Fruit fly (Drosophila melanogaster): Measurements from ENCODE around the gene CG33310.

The CG33310 gene

DNA sequence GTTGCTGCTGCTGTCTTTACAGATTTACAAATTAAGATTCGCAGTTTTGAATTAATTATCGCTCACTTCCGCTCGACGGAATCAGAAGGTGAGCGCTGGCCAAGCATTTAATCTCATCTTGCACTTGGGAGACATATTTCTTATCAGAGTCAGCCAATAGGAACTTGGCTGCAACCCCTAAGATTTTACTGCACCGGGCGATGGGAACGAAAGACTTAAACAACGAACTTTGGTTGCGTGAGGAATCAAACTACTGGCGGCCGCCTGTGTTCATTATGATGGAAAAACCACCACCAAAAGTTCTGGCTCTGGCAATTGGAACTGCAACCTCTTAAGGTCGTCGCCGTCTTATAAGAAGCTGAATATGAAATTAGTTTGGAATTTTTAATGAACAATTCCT is 17.0 kb downstream of the CG33310 start:
- TF ChIP-seq CG6792 (GFP tag; optimal IDR thresholded peaks at IDR 0.05) (no peak), CG31627 (GFP tag; optimal IDR thresholded peaks at IDR 0.05) (no peak)

dm6 chr2L:15052805-15053388 is 26.2 kb downstream of the CG33310 start:
- TF ChIP-seq Eip75B (GFP tag; optimal IDR thresholded peaks at IDR 0.05): no peak
- TF ChIP-seq CG7368 (GFP tag; optimal IDR thresholded peaks at IDR 0.05): no peak
- TF ChIP-seq dsx (GFP tag; optimal IDR thresholded peaks at IDR 0.05; ENCODE audit: poor library complexity, severe bottlenecking): no peak
- peak; percentile 18 for TF ChIP-seq Lpt (GFP tag; optimal IDR thresholded peaks at IDR 0.05)
- peak; percentile 49 for TF ChIP-seq CG10631 (GFP tag; optimal IDR thresholded peaks at IDR 0.05)
- no peak for TF ChIP-seq CG8632 (GFP tag; optimal IDR thresholded peaks at IDR 0.05)
- TF ChIP-seq CG6276 (GFP tag; optimal IDR thresholded peaks at IDR 0.05): no peak
- no peak for TF ChIP-seq CG11762 (GFP tag; optimal IDR thresholded peaks at IDR 0.05; ENCODE audit: insufficient read depth)
- no peak for TF ChIP-seq CG34406 (GFP tag; optimal IDR thresholded peaks at IDR 0.05)
- no peak for TF ChIP-seq Ets21C (GFP tag; optimal IDR thresholded peaks at IDR 0.05)
- TF ChIP-seq CG8119 (GFP tag; IDR thresholded peaks at IDR 0.05): peak; percentile 31; the same call in 1 of the 3 replicates
- no peak for TF ChIP-seq acj6 (GFP tag; optimal IDR thresholded peaks at IDR 0.05)
- no peak for TF ChIP-seq eg (GFP tag; IDR thresholded peaks at IDR 0.05)
- TF ChIP-seq CG31627 (GFP tag; optimal IDR thresholded peaks at IDR 0.05): no peak

DNA sequence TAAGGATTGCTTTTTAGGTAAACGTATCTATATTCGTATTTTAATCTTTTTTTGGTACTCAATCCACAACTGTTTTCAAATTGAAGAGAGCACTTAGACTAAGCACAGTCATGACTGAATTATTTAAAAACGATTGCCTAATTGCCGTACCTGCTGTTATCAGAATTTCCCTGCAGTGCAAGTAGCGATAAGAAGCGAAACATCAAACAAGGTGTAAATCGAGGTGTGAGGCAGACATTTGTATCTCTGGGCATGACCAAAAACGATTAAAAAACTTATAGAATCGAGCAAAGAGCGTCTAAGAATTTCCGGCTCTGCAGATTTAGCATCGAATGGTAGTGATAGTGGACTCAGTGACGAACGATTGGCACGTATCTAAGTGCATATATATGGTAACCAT is 28.4 kb downstream of the CG33310 start:
- TF ChIP-seq topi (GFP tag; optimal IDR thresholded peaks at IDR 0.05): no peak
- TF ChIP-seq esn (GFP tag; optimal IDR thresholded peaks at IDR 0.05): no peak
- TF ChIP-seq Sox15 (GFP tag; optimal IDR thresholded peaks at IDR 0.05): no peak
- no peak for TF ChIP-seq spab (GFP tag; optimal IDR thresholded peaks at IDR 0.05)
- no peak for TF ChIP-seq CG11902 (GFP tag; optimal IDR thresholded peaks at IDR 0.05)
- no peak for TF ChIP-seq pdm3 (GFP tag; optimal IDR thresholded peaks at IDR 0.05)
- TF ChIP-seq Gug (GFP tag; IDR thresholded peaks at IDR 0.05): no peak
- TF ChIP-seq Lpt (GFP tag; optimal IDR thresholded peaks at IDR 0.05): no peak
- no peak for TF ChIP-seq CG9139 (GFP tag; optimal IDR thresholded peaks at IDR 0.05)
- TF ChIP-seq eg (GFP tag; IDR thresholded peaks at IDR 0.05): no peak
- no peak for TF ChIP-seq Hr4 (GFP tag; optimal IDR thresholded peaks at IDR 0.05)
- TF ChIP-seq CG11762 (GFP tag; optimal IDR thresholded peaks at IDR 0.05; ENCODE audit: insufficient read depth): no peak
- no peak for TF ChIP-seq CG34406 (GFP tag; optimal IDR thresholded peaks at IDR 0.05)
- TF ChIP-seq CG6792 (GFP tag; optimal IDR thresholded peaks at IDR 0.05): no peak

DNA sequence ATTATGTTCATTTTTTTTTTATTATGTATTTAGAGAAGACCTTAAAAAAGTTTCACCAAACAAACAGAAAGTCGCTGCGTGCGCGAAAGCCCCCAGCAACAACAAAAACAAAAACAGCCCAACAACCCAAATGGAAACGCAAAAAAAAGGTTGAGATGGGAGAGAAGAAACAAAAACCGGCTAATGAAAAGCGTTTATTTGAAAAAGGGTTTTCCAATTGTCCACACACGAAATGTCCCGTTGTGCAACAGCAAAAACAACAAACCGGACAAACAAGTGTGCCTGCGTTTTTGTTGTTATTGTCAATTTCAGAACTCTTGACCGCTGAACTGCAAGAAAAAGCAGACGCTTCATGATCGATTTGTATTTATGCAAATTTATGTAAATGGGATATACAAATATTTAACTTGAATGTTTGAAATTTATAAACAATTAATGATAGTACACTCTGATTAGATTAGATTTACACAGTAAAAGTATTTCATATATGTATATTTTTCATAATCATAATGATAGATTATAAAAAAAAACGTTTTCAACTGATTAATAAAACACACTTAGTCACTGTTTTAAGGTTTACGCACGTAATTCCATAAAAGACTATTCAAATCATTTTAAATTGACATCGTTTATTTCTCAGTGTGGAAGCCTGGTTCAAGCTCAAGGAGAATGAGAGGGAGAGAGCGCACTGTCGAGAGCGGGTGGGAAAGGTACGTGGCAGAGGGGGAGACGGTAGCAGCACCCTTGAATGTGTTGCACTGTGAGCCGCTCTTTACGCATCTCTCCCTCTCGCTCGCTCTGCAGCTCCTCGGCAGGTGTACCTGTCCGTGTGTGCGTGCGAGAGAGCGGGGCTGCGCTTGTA is 29.9 kb downstream of the CG33310 start:
- peak; percentile 19 for TF ChIP-seq fkh (GFP tag; optimal IDR thresholded peaks at IDR 0.05)
- peak; percentile 89; the same call in 2 of the 3 replicates for TF ChIP-seq CG6163 (GFP tag; IDR thresholded peaks at IDR 0.05)
- TF ChIP-seq Gug (GFP tag; IDR thresholded peaks at IDR 0.05): peak; percentile 80
- peak; percentile 78 for TF ChIP-seq pdm3 (GFP tag; optimal IDR thresholded peaks at IDR 0.05)
- peak; percentile 67 for TF ChIP-seq Eip93F (GFP tag; optimal IDR thresholded peaks at IDR 0.05)
- peak; percentile 91 for TF ChIP-seq CG3919 (GFP tag; optimal IDR thresholded peaks at IDR 0.05)
- TF ChIP-seq topi (GFP tag; optimal IDR thresholded peaks at IDR 0.05): peak; percentile 81
- TF ChIP-seq CG6808 (GFP tag; optimal IDR thresholded peaks at IDR 0.05): peak; percentile 90
- TF ChIP-seq Ets96B (tag; optimal IDR thresholded peaks at IDR 0.05): peak; percentile 84
- TF ChIP-seq CG32006 (GFP tag; optimal IDR thresholded peaks at IDR 0.05): peak; percentile 91
- peak; percentile 71 for TF ChIP-seq Sox14 (GFP tag; optimal IDR thresholded peaks at IDR 0.05)
- peak; percentile 73 for TF ChIP-seq CG9139 (GFP tag; optimal IDR thresholded peaks at IDR 0.05)
- TF ChIP-seq Hr4 (GFP tag; optimal IDR thresholded peaks at IDR 0.05): peak; percentile 83
- TF ChIP-seq esn (GFP tag; optimal IDR thresholded peaks at IDR 0.05): peak; percentile 90
- TF ChIP-seq acj6 (GFP tag; optimal IDR thresholded peaks at IDR 0.05): peak; percentile 88
- peak; percentile 94 for TF ChIP-seq CG8119 (GFP tag; IDR thresholded peaks at IDR 0.05)
- TF ChIP-seq eg (GFP tag; IDR thresholded peaks at IDR 0.05): peak; percentile 90; the same call in 2 of the 3 replicates
- TF ChIP-seq Met (GFP tag; optimal IDR thresholded peaks at IDR 0.05): peak; percentile 84
- TF ChIP-seq CG3032 (tag; optimal IDR thresholded peaks at IDR 0.05): peak; percentile 87
- peak; percentile 69 for TF ChIP-seq Sox15 (GFP tag; optimal IDR thresholded peaks at IDR 0.05)
- peak; percentile 67 for TF ChIP-seq CG6854 (GFP tag; optimal IDR thresholded peaks at IDR 0.05)
- peak; percentile 52 for TF ChIP-seq CG1621 (tag; optimal IDR thresholded peaks at IDR 0.05)
- TF ChIP-seq CG11902 (GFP tag; optimal IDR thresholded peaks at IDR 0.05): peak; percentile 77
- TF ChIP-seq CG31627 (GFP tag; optimal IDR thresholded peaks at IDR 0.05): peak; percentile 67
- TF ChIP-seq CG10631 (GFP tag; optimal IDR thresholded peaks at IDR 0.05): peak; percentile 87
- TF ChIP-seq Sox102F (GFP tag; optimal IDR thresholded peaks at IDR 0.05): peak; percentile 84
- TF ChIP-seq vri (GFP tag; optimal IDR thresholded peaks at IDR 0.05): peak; percentile 50
- TF ChIP-seq svp (GFP tag): peak; percentile 88
- peak; percentile 74 for TF ChIP-seq lz (GFP tag; optimal IDR thresholded peaks at IDR 0.05)
- peak; percentile 94 for TF ChIP-seq CG15336 (GFP tag; IDR thresholded peaks at IDR 0.05)

All from whole organism, prepupa.